Worm (Caenorhabditis elegans) whole organism, L3 larva: Measurements from ENCODE around the gene pals-32.

Experiments
- R02D3.7 ChIP-seq: fragments of 150-350 bp; optimal IDR thresholded peaks from 2 replicates; lab custom pipeline; 2014; ENCODE audit warnings: missing biosample characterization, missing genetic modification characterization
- ZK546.5 ChIP-seq: sonication (generic microtip); optimal IDR thresholded peaks from 2 replicates; lab custom pipeline; 2017; ENCODE audit warnings: missing biosample characterization, missing genetic modification characterization
- ceh-28 ChIP-seq: fragments of 150-350 bp; optimal IDR thresholded peaks from 2 replicates; lab custom pipeline; 2014; ENCODE audit warnings: missing biosample characterization, missing genetic modification reagents, missing genetic modification characterization
- ceh-82 ChIP-seq: fragments of 150-350 bp; optimal IDR thresholded peaks from 2 replicates; lab custom pipeline; 2014; ENCODE audit warnings: missing biosample characterization, missing genetic modification characterization
- daf-12 ChIP-seq: fragments of 150-350 bp; optimal IDR thresholded peaks from 2 replicates; lab custom pipeline; 2014; ENCODE audit warnings: missing biosample characterization, missing genetic modification reagents, missing genetic modification characterization
- egl-5 ChIP-seq: fragments of 150-350 bp; optimal IDR thresholded peaks from 2 replicates; lab custom pipeline; 2017; ENCODE audit warnings: missing biosample characterization, missing genetic modification reagents, missing genetic modification characterization, inconsistent platforms
- elt-1 ChIP-seq: fragments of 150-350 bp; optimal IDR thresholded peaks from 2 replicates; lab custom pipeline; 2014; ENCODE audit warnings: missing biosample characterization, missing genetic modification characterization
- eor-1 ChIP-seq, 2 experiments: fragments of 150-350 bp; optimal IDR thresholded peaks; 2 replicates each; lab custom pipeline; 2014 to 2018; ENCODE audit warnings: missing biosample characterization in 2 of 2, missing genetic modification characterization in 2 of 2
- fkh-10 ChIP-seq: sonication (generic microtip); optimal IDR thresholded peaks from 2 replicates; lab custom pipeline; 2017; ENCODE audit warnings: missing biosample characterization, missing genetic modification reagents, missing genetic modification characterization
- fkh-2 ChIP-seq: fragments of 150-350 bp; optimal IDR thresholded peaks from 2 replicates; lab custom pipeline; 2014; ENCODE audit warnings: missing biosample characterization, missing genetic modification reagents, missing genetic modification characterization
- fos-1 ChIP-seq: fragments of 150-350 bp; optimal IDR thresholded peaks from 2 replicates; lab custom pipeline; 2014; ENCODE audit warnings: missing biosample characterization, missing genetic modification characterization
- jun-1 ChIP-seq: fragments of 150-350 bp; optimal IDR thresholded peaks from 2 replicates; lab custom pipeline; 2014; ENCODE audit warnings: missing biosample characterization, missing genetic modification reagents, missing genetic modification characterization
- lin-15B ChIP-seq: fragments of 150-350 bp; optimal IDR thresholded peaks from 2 replicates; lab custom pipeline; 2014; ENCODE audit warnings: missing biosample characterization, missing genetic modification characterization
- lin-39 ChIP-seq: fragments of 150-350 bp; optimal IDR thresholded peaks from 2 replicates; lab custom pipeline; 2018; ENCODE audit warnings: missing biosample characterization, missing genetic modification reagents, missing genetic modification characterization
- lsy-12 ChIP-seq: sonication (generic microtip); optimal IDR thresholded peaks from 2 replicates; lab custom pipeline; 2016; ENCODE audit warnings: mild to moderate bottlenecking, missing genetic modification characterization, missing compliant biosample characterization
- mdl-1 ChIP-seq: fragments of 150-350 bp; optimal IDR thresholded peaks from 2 replicates; lab custom pipeline; 2014; ENCODE audit warnings: missing biosample characterization, missing genetic modification characterization
- nfya-1 ChIP-seq: sonication (generic microtip); optimal IDR thresholded peaks from 2 replicates; lab custom pipeline; 2017; ENCODE audit warnings: missing genetic modification characterization, mild to moderate bottlenecking, missing compliant biosample characterization, antibody characterized with exemption, moderate library complexity; ENCODE audit not compliant: insufficient read depth
- nhr-11 ChIP-seq: fragments of 150-350 bp; optimal IDR thresholded peaks from 2 replicates; lab custom pipeline; 2014; ENCODE audit warnings: missing biosample characterization, missing genetic modification characterization
- nhr-23 ChIP-seq: fragments of 150-350 bp; optimal IDR thresholded peaks from 2 replicates; lab custom pipeline; 2014; ENCODE audit warnings: missing biosample characterization, missing genetic modification reagents, missing genetic modification characterization
- nhr-25 ChIP-seq: sonication (generic microtip); optimal IDR thresholded peaks from 2 replicates; lab custom pipeline; 2017; ENCODE audit warnings: missing biosample characterization, missing genetic modification characterization
- nhr-28 ChIP-seq: fragments of 150-350 bp; optimal IDR thresholded peaks from 2 replicates; lab custom pipeline; 2014; ENCODE audit warnings: missing biosample characterization, missing genetic modification characterization
- nhr-43 ChIP-seq: sonication (generic microtip); optimal IDR thresholded peaks from 2 replicates; lab custom pipeline; 2016; ENCODE audit warnings: mild to moderate bottlenecking, missing genetic modification characterization, missing compliant biosample characterization; ENCODE audit not compliant: poor library complexity, severe bottlenecking
- nhr-77 ChIP-seq: fragments of 150-350 bp; optimal IDR thresholded peaks from 2 replicates; lab custom pipeline; 2014; ENCODE audit warnings: missing biosample characterization, missing genetic modification characterization
- pha-4 ChIP-seq: fragments of 150-350 bp; optimal IDR thresholded peaks from 2 replicates; lab custom pipeline; 2014; ENCODE audit warnings: missing biosample characterization, missing genetic modification reagents, missing genetic modification characterization
- skn-1 ChIP-seq: fragments of 150-350 bp; optimal IDR thresholded peaks from 2 replicates; lab custom pipeline; 2014; ENCODE audit warnings: missing biosample characterization, missing genetic modification characterization
- snpc-4 ChIP-seq: fragments of 150-350 bp; optimal IDR thresholded peaks from 2 replicates; lab custom pipeline; 2014; ENCODE audit warnings: missing biosample characterization, missing genetic modification characterization
- unc-62 ChIP-seq: fragments of 150-350 bp; sonication (generic microtip); optimal IDR thresholded peaks from 4 replicates; lab custom pipeline; 2014; ENCODE audit warnings: missing biosample characterization, missing genetic modification reagents, missing genetic modification characterization
- zag-1 ChIP-seq: fragments of 150-350 bp; optimal IDR thresholded peaks from 2 replicates; lab custom pipeline; 2014; ENCODE audit warnings: missing biosample characterization, missing genetic modification characterization
- ztf-11 ChIP-seq: fragments of 150-350 bp; optimal IDR thresholded peaks from 2 replicates; lab custom pipeline; 2014; ENCODE audit warnings: missing biosample characterization, missing genetic modification characterization
- ztf-4 ChIP-seq: fragments of 150-350 bp; optimal IDR thresholded peaks from 2 replicates; lab custom pipeline; 2014; ENCODE audit warnings: missing biosample characterization, missing genetic modification characterization

The pals-32 gene

ce11 chrV:2861505-2861904 is 34.9 kb upstream of the pals-32 start, which contains the start of gene srh-270:
Gene srh-270, minus strand, starts transcription at chrV:2861605.
- TF ChIP-seq ceh-28 (tag; lab: Kevin White, UChicago) (no peak), nhr-43 (tag; lab: Kevin White, UChicago) (no peak), skn-1 (tag; lab: Kevin White, UChicago) (no peak), fos-1 (tag; lab: Kevin White, UChicago) (no peak), egl-5 (no peak), elt-1 (tag; lab: Kevin White, UChicago) (no peak), nhr-11 (no peak), fkh-2 (tag; lab: Kevin White, UChicago) (no peak), fkh-10 (GFP tag; lab: Kevin White, UChicago) (no peak), pha-4 (tag; lab: Kevin White, UChicago) (no peak), lsy-12 (tag; lab: Kevin White, UChicago) (no peak)

ce11 chrV:2863033-2863432 is 33.4 kb upstream of the pals-32 start, which contains the start of gene srh-272:
Gene srh-272, plus strand, starts transcription at chrV:2863333.
- TF ChIP-seq ztf-4 (tag; lab: Kevin White, UChicago) (no peak), mdl-1 (tag; lab: Kevin White, UChicago) (no peak), nhr-28 (tag; lab: Kevin White, UChicago) (no peak), eor-1 (tag; optimal IDR thresholded peaks at IDR 0.05; lab: Kevin White, UChicago) (no peak), skn-1 (tag; lab: Kevin White, UChicago) (no peak), nhr-11 (no peak), unc-62 (GFP tag; lab: Kevin White, UChicago) (no peak)
- TF ChIP-seq, all 47 proteins: peak for 0

- TF ChIP-seq ztf-11 (tag; lab: Kevin White, UChicago) (no peak), lin-15B (tag; lab: Kevin White, UChicago) (no peak), lin-39 (tag; lab: Kevin White, UChicago) (no peak)
Measured at ce11 chrV:2864899-2865298, 31.5 kb upstream of the pals-32 start, which contains the start of gene srh-240. Gene srh-240, plus strand, starts transcription at chrV:2865199.

ce11 chrV:2869503-2869902 is 26.9 kb upstream of the pals-32 start, which contains the start of gene srh-241:
Gene srh-241, minus strand, starts transcription at chrV:2869603.
- TF ChIP-seq unc-62 (GFP tag; lab: Kevin White, UChicago) (no peak), nhr-25 (tag; lab: Kevin White, UChicago) (no peak), nfya-1 (tag; lab: Kevin White, UChicago) (no peak), ZK546.5 (tag; lab: Kevin White, UChicago) (no peak), nhr-23 (tag; lab: Kevin White, UChicago) (no peak), ztf-4 (tag; lab: Kevin White, UChicago) (no peak), zag-1 (tag; lab: Kevin White, UChicago) (no peak), mdl-1 (tag; lab: Kevin White, UChicago) (no peak), fos-1 (tag; lab: Kevin White, UChicago) (no peak), daf-12 (no peak), snpc-4 (tag; lab: Kevin White, UChicago) (no peak), jun-1 (tag; lab: Kevin White, UChicago) (no peak), nhr-11 (no peak), ceh-82 (tag; lab: Kevin White, UChicago) (no peak)

ce11 chrV:2870127-2870526 is 26.3 kb upstream of the pals-32 start, which contains the start of gene srh-243:
Gene srh-243, plus strand, starts transcription at chrV:2870427.
- no peak for TF ChIP-seq nhr-77 (tag; lab: Kevin White, UChicago)
- no peak for TF ChIP-seq lin-15B (tag; lab: Kevin White, UChicago)
- TF ChIP-seq lin-39 (tag; lab: Kevin White, UChicago), result no peak
- TF ChIP-seq ceh-82 (tag; lab: Kevin White, UChicago), result no peak
- TF ChIP-seq unc-62 (GFP tag; lab: Kevin White, UChicago), result no peak

ce11 chrV:2871754-2872504 is 24.5 kb upstream of the pals-32 start:
- TF ChIP-seq skn-1 (tag; lab: Kevin White, UChicago) (no peak), R02D3.7 (no peak)
